Worm (Caenorhabditis elegans) whole organism, mixed stage, embryonic: Measurements from ENCODE around the gene clec-127.

ENCODE experiments used
- M03D4.4 ChIP-seq: sonication (generic microtip); optimal IDR thresholded peaks from 2 replicates; lab custom pipeline; 2017; ENCODE audit warnings: mild to moderate bottlenecking, missing genetic modification characterization, missing compliant biosample characterization
- bed-3 ChIP-seq: fragments of 200-800 bp; sonication (Bioruptor generic); optimal IDR thresholded peaks from 3 replicates; lab custom pipeline; 2018; ENCODE audit warnings: mild to moderate bottlenecking, missing genetic modification characterization, moderate library complexity, missing compliant biosample characterization
- blmp-1 ChIP-seq: fragments of 150-350 bp; optimal IDR thresholded peaks from 2 replicates; lab custom pipeline; 2014; ENCODE audit warnings: missing biosample characterization, missing genetic modification characterization
- ceh-39 ChIP-seq: fragments of 150-350 bp; optimal IDR thresholded peaks from 2 replicates; lab custom pipeline; 2014; ENCODE audit warnings: missing biosample characterization, missing genetic modification characterization
- ceh-43 ChIP-seq: fragments of 200-800 bp; sonication (Bioruptor generic); optimal IDR thresholded peaks from 2 replicates; lab custom pipeline; 2018; ENCODE audit warnings: mild to moderate bottlenecking, missing genetic modification characterization, moderate library complexity, missing compliant biosample characterization
- ceh-83 ChIP-seq: fragments of 200-800 bp; sonication (Bioruptor generic); optimal IDR thresholded peaks from 2 replicates; lab custom pipeline; 2018; ENCODE audit warnings: mild to moderate bottlenecking, missing genetic modification characterization, missing compliant biosample characterization
- ces-1 ChIP-seq: fragments of 150-350 bp; optimal IDR thresholded peaks from 2 replicates; lab custom pipeline; 2014; ENCODE audit warnings: missing biosample characterization, missing genetic modification reagents, missing genetic modification characterization
- cnd-1 ChIP-seq: fragments of 200-800 bp; sonication (Bioruptor generic); optimal IDR thresholded peaks from 2 replicates; lab custom pipeline; 2018; ENCODE audit warnings: mild to moderate bottlenecking, missing genetic modification characterization, missing compliant biosample characterization
- drap-1 ChIP-seq: fragments of 200-800 bp; sonication (Bioruptor generic); optimal IDR thresholded peaks from 3 replicates; lab custom pipeline; 2018; ENCODE audit warnings: mild to moderate bottlenecking, missing genetic modification characterization, missing compliant biosample characterization
- elt-1 ChIP-seq: sonication (generic microtip); optimal IDR thresholded peaks from 2 replicates; lab custom pipeline; 2017; ENCODE audit warnings: missing genetic modification characterization, mild to moderate bottlenecking, missing compliant biosample characterization, antibody characterized with exemption, moderate library complexity, borderline replicate concordance; ENCODE audit not compliant: insufficient read depth
- elt-3 ChIP-seq: fragments of 150-350 bp; optimal IDR thresholded peaks from 2 replicates; lab custom pipeline; 2014; ENCODE audit warnings: missing biosample characterization, missing genetic modification characterization
- flh-1 ChIP-seq: fragments of 200-800 bp; sonication (Bioruptor generic); optimal IDR thresholded peaks from 2 replicates; lab custom pipeline; 2018; ENCODE audit warnings: mild to moderate bottlenecking, missing genetic modification characterization, moderate library complexity, missing compliant biosample characterization
- ham-2 ChIP-seq: fragments of 200-800 bp; sonication (Bioruptor generic); optimal IDR thresholded peaks from 2 replicates; lab custom pipeline; 2018; ENCODE audit warnings: mild to moderate bottlenecking, missing genetic modification characterization, missing compliant biosample characterization
- hlh-1 ChIP-seq: fragments of 150-350 bp; optimal IDR thresholded peaks from 2 replicates; lab custom pipeline; 2014; ENCODE audit warnings: missing biosample characterization, missing genetic modification reagents, missing genetic modification characterization
- lin-13 ChIP-seq: fragments of 150-350 bp; optimal IDR thresholded peaks from 2 replicates; lab custom pipeline; 2014; ENCODE audit warnings: missing biosample characterization, missing genetic modification characterization
- lin-32 ChIP-seq: fragments of 200-800 bp; sonication (Bioruptor generic); optimal IDR thresholded peaks from 2 replicates; lab custom pipeline; 2018; ENCODE audit warnings: mild to moderate bottlenecking, missing genetic modification characterization, missing compliant biosample characterization
- lsy-2 ChIP-seq: fragments of 150-350 bp; optimal IDR thresholded peaks from 2 replicates; lab custom pipeline; 2014; ENCODE audit warnings: missing biosample characterization, missing genetic modification characterization
- mab-5 ChIP-seq: fragments of 150-350 bp; optimal IDR thresholded peaks from 2 replicates; lab custom pipeline; 2014; ENCODE audit warnings: missing biosample characterization, missing genetic modification characterization
- mep-1 ChIP-seq: fragments of 150-350 bp; optimal IDR thresholded peaks from 2 replicates; lab custom pipeline; 2017; ENCODE audit warnings: missing biosample characterization, missing genetic modification reagents, missing genetic modification characterization, inconsistent platforms
- mls-2 ChIP-seq: sonication (generic microtip); optimal IDR thresholded peaks from 2 replicates; lab custom pipeline; 2016; ENCODE audit warnings: mild to moderate bottlenecking, missing genetic modification characterization, moderate library complexity, missing compliant biosample characterization
- nhr-12 ChIP-seq: fragments of 150-350 bp; optimal IDR thresholded peaks from 2 replicates; lab custom pipeline; 2014; ENCODE audit warnings: missing biosample characterization, missing genetic modification characterization
- nhr-2 ChIP-seq: fragments of 150-350 bp; optimal IDR thresholded peaks from 2 replicates; lab custom pipeline; 2014; ENCODE audit warnings: missing biosample characterization, missing genetic modification characterization
- nhr-237 ChIP-seq: fragments of 150-350 bp; optimal IDR thresholded peaks from 2 replicates; lab custom pipeline; 2014; ENCODE audit warnings: missing biosample characterization, missing genetic modification characterization
- nhr-28 ChIP-seq: fragments of 150-350 bp; optimal IDR thresholded peaks from 2 replicates; lab custom pipeline; 2014; ENCODE audit warnings: missing biosample characterization, missing genetic modification characterization
- nhr-76 ChIP-seq: sonication (generic microtip); optimal IDR thresholded peaks from 2 replicates; lab custom pipeline; 2017; ENCODE audit warnings: missing biosample characterization, missing genetic modification characterization
- pha-4 ChIP-seq: fragments of 150-350 bp; optimal IDR thresholded peaks from 2 replicates; lab custom pipeline; 2018; ENCODE audit warnings: missing biosample characterization, missing genetic modification reagents, missing genetic modification characterization
- sem-2 ChIP-seq: fragments of 200-800 bp; sonication (Bioruptor generic); optimal IDR thresholded peaks from 2 replicates; lab custom pipeline; 2018; ENCODE audit warnings: mild to moderate bottlenecking, missing genetic modification characterization, missing compliant biosample characterization
- snpc-4 ChIP-seq: fragments of 150-350 bp; optimal IDR thresholded peaks from 2 replicates; lab custom pipeline; 2014; ENCODE audit warnings: missing biosample characterization, missing genetic modification characterization
- sptf-1 ChIP-seq: sonication (generic microtip); optimal IDR thresholded peaks from 2 replicates; lab custom pipeline; 2017; ENCODE audit warnings: mild to moderate bottlenecking, missing genetic modification characterization, moderate library complexity, missing compliant biosample characterization
- tbx-8 ChIP-seq: fragments of 200-800 bp; sonication (Bioruptor generic); optimal IDR thresholded peaks from 2 replicates; lab custom pipeline; 2018; ENCODE audit warnings: mild to moderate bottlenecking, missing genetic modification characterization, moderate library complexity, missing compliant biosample characterization
- unc-120 ChIP-seq: sonication (generic microtip); optimal IDR thresholded peaks from 2 replicates; lab custom pipeline; 2017; ENCODE audit warnings: missing genetic modification characterization, missing compliant biosample characterization; ENCODE audit not compliant: poor library complexity, severe bottlenecking
- unc-39 ChIP-seq: fragments of 150-350 bp; optimal IDR thresholded peaks from 2 replicates; lab custom pipeline; 2014; ENCODE audit warnings: missing biosample characterization, missing genetic modification characterization
- unc-62 ChIP-seq: fragments of 150-350 bp; optimal IDR thresholded peaks from 2 replicates; lab custom pipeline; 2014; ENCODE audit warnings: missing biosample characterization, missing genetic modification reagents, missing genetic modification characterization
- zip-8 ChIP-seq: fragments of 150-350 bp; optimal IDR thresholded peaks from 2 replicates; lab custom pipeline; 2014; ENCODE audit warnings: missing biosample characterization, missing genetic modification characterization
- ztf-11 ChIP-seq: fragments of 150-350 bp; optimal IDR thresholded peaks from 2 replicates; lab custom pipeline; 2014; ENCODE audit warnings: missing biosample characterization, missing genetic modification characterization

The clec-127 gene

DNA sequence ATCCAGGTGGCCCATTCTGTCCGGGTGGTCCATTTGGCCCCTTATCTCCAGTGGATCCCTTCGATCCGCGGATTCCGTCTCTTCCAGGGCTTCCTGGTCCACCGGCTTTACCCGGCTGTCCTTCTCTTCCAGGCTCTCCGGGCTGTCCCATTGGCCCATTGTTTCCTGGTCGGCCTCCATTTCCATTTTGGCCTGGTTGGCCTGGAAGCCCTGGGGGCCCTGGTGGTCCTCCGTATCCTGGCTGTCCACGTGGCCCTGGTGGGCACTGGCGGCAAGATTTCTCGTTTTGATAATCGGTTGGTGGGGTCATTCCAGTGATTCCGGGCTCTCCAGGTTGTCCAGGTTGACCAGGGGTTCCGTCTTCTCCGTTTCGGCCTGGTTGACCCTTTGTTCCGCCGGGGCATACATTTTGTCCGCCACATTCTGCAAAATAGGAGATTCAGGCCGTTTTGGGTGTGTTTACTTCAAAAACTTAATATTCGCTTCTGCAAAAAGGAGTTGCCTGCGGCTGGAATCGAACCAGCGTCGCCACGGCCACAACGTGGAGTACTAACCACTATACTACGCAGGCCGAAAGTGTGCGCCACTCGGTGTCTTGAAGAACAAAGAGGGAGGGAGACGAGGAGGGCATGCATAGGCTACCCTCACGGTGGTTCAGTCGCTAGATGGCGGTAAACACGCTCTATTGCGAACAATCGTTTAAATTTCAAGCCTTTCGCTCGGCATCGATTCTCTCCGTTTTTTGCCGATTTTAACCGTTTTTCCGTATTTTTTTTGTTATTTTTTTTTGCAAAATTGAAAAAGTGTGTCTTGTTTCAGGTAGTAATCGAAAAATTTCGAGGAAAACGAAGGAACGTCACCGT, 47.8 kb downstream of the clec-127 start, which contains the start of gene W09G10.9 (continued):
- peak; percentile 51 for TF ChIP-seq tbx-8
- TF ChIP-seq bed-3: peak; percentile 70
- no peak for TF ChIP-seq mab-5 (tag; lab: Kevin White, UChicago)
- TF ChIP-seq pha-4: no peak
- peak; percentile 94 for TF ChIP-seq sptf-1

DNA sequence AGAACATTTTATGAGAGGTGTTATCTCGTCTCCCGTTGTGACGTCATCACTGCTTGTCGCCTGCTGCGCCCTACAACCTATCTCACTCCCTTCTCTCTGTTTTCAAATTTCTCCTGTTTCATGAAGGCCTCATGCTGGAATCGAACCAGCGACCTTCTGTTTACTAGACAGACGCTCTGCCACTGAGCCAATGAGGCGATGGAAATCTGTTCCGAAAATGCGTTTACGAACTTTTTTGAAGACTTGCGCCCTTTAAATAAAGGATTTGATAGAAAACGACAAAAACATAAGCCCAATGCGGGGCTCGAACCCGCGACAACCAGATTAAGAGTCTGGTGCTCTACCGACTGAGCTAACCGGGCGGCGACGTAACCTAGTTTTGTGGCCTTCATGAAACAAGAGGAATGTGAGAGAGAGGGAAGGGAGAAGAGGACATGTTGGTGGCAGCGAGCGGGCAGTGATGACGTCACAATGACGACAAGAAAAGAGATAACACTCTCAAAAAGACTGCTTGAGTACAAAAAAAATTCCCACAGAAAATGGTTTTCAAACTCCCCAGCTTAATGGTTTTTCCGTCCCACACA, 50.0 kb downstream of the clec-127 start, which contains the start of gene clec-126:
Gene clec-126, plus strand, starts transcription at position 534 of the 584 bp plus-strand sequence.
- TF ChIP-seq elt-3 (peak; percentile 37), unc-39 (tag; lab: Kevin White, UChicago) (peak; percentile 3), ceh-83 (peak; percentile 86), ceh-43 (GFP tag; lab: Kevin White, UChicago) (peak; percentile 49), M03D4.4 (tag; lab: Kevin White, UChicago) (peak; percentile 75), pha-4 (no peak), hlh-1 (tag; lab: Kevin White, UChicago) (peak; percentile 51), nhr-2 (tag; lab: Kevin White, UChicago) (no peak), cnd-1 (peak; percentile 86), sptf-1 (peak; percentile 91), snpc-4 (tag; lab: Kevin White, UChicago) (no peak), ham-2 (peak; percentile 83), tbx-8 (peak; percentile 49), unc-120 (tag; lab: Kevin White, UChicago) (peak; percentile 89), nhr-76 (tag; lab: Kevin White, UChicago) (peak; percentile 43), nhr-237 (peak; percentile 22), ceh-39 (tag; lab: Kevin White, UChicago) (no peak), flh-1 (GFP tag; lab: Kevin White, UChicago) (peak; percentile 38), bed-3 (peak; percentile 40), nhr-12 (tag; lab: Kevin White, UChicago) (no peak), blmp-1 (tag; lab: Kevin White, UChicago) (no peak), lin-32 (GFP tag; lab: Kevin White, UChicago) (peak; percentile 31), ces-1 (GFP tag; lab: Kevin White, UChicago) (peak; percentile 82), mab-5 (tag; lab: Kevin White, UChicago) (no peak), drap-1 (GFP tag; lab: Kevin White, UChicago) (peak; percentile 84), lsy-2 (peak; percentile 27), sem-2 (GFP tag; lab: Kevin White, UChicago) (peak; percentile 78), elt-1 (tag; lab: Kevin White, UChicago) (peak; percentile 0), ztf-11 (tag; lab: Kevin White, UChicago) (peak; percentile 48), unc-62 (no peak), zip-8 (tag; lab: Kevin White, UChicago) (peak; percentile 67), lin-13 (tag; lab: Kevin White, UChicago) (peak; percentile 43), mep-1 (tag; lab: Kevin White, UChicago) (peak; percentile 9), mls-2 (tag; lab: Kevin White, UChicago) (peak; percentile 77), nhr-28 (tag; lab: Kevin White, UChicago) (no peak)
